Fruit fly (Drosophila melanogaster): ENCODE data around the gene AhcyL2.

Gene AhcyL2

DNA sequence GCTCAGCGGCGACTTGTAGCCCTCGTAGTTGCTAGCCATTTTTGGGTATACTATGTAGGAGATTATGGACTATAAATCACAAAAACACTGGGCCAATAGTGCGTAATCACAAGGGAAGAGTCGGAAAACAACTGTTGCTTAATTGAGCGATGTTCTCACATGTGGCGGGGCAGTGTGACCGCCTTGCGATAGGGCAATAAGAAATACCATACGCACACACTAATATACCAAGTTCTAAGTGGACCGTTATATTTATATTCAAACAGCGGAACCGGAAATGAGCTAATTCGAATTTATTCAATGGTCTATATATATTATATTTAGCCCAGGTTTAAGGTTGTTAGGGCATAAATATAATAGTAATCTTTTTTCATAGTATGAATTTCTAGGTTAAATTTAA lies 39.0 kb upstream of the AhcyL2 start, which contains the start of gene Adsl (continued):
- TF ChIP-seq CG12104 (GFP tag; optimal IDR thresholded peaks at IDR 0.05) (peak; percentile 19), NFAT (GFP tag; IDR thresholded peaks at IDR 0.05) (peak; percentile 8; the same call in 1 of the 2 replicates), stc (GFP tag; IDR thresholded peaks at IDR 0.05) (peak; percentile 63; the same call in 1 of the 2 replicates), unc-4 (GFP tag; IDR thresholded peaks at IDR 0.05; ENCODE audit: partially characterized antibody) (0 out of 2 replicates have a peak, but pooled peaks have one; percentile 29), TFAM (GFP tag; optimal IDR thresholded peaks at IDR 0.05) (no peak), CG12071 (GFP tag; optimal IDR thresholded peaks at IDR 0.05) (peak; percentile 67), gem (tag; optimal IDR thresholded peaks at IDR 0.05) (no peak), CG3163 (GFP tag; optimal IDR thresholded peaks at IDR 0.05) (no peak), CG8388 (GFP tag; optimal IDR thresholded peaks at IDR 0.05) (no peak), HmgZ (tag; optimal IDR thresholded peaks at IDR 0.05) (peak; percentile 37), Dbx (GFP tag; IDR thresholded peaks at IDR 0.05) (peak; percentile 35; the same call in 1 of the 3 replicates), YL-1 (GFP tag; optimal IDR thresholded peaks at IDR 0.05) (peak; percentile 74), sob (GFP tag; IDR thresholded peaks at IDR 0.05) (peak; percentile 60; the same call in 1 of the 2 replicates), ash1 (GFP tag; optimal IDR thresholded peaks at IDR 0.05) (peak; percentile 5), CG11398 (GFP tag; optimal IDR thresholded peaks at IDR 0.05) (no peak), CG1233 (GFP tag; optimal IDR thresholded peaks at IDR 0.05) (peak; percentile 72), CG5180 (GFP tag; optimal IDR thresholded peaks at IDR 0.05) (peak; percentile 49), CG7987 (GFP tag; optimal IDR thresholded peaks at IDR 0.05) (peak; percentile 87), bbx (GFP tag; IDR thresholded peaks at IDR 0.05; ENCODE audit: partially characterized antibody) (peak; percentile 25; the same call in 1 of the 2 replicates), fd64A (GFP tag; optimal IDR thresholded peaks at IDR 0.05) (peak; percentile 72), CG6254 (GFP tag; optimal IDR thresholded peaks at IDR 0.05) (peak; percentile 79), CG18619 (GFP tag; optimal IDR thresholded peaks at IDR 0.05) (peak; percentile 74), dmrt99B (tag; optimal IDR thresholded peaks at IDR 0.05) (no peak), CG15011 (GFP tag; optimal IDR thresholded peaks at IDR 0.05) (peak; percentile 57), CG9609 (GFP tag; optimal IDR thresholded peaks at IDR 0.05) (peak; percentile 5), Mes4 (GFP tag; optimal IDR thresholded peaks at IDR 0.05) (peak; percentile 45), bigmax (GFP tag; optimal IDR thresholded peaks at IDR 0.05) (peak; percentile 54), MTF-1 (GFP tag; optimal IDR thresholded peaks at IDR 0.05; ENCODE audit: borderline replicate concordance) (peak; percentile 88)

DNA sequence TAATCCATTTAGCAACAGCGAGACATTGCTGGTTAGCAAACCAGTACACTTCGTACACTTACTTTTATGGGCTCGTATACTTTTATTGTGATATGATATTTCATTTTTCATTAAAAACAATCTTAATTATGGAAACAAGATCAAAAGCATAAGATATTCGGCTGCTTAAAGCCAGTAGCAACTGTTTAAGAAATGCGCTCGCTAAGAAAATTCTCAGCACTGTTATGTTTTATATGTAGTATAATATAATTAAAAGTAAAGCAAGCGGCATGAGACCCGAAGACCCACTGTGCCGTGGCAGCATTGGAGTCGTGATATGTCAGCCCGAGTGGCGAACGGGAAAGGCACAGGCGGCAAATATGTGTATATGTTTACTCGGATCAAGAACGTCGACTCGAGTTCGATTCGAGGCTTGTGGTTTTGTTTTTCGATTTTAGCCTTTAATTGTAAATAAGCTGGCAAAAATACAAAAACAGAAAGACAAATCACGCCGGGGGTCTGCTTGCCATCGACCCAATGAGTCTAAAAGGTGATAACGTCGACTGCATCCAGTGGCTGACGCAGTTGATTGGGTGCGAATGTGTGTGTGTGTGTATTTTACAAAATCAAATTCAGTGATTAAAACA lies 37.1 kb upstream of the AhcyL2 start:
- no peak for TF ChIP-seq CG16779 (GFP tag; IDR thresholded peaks at IDR 0.05)
- TF ChIP-seq Meics (GFP tag; optimal IDR thresholded peaks at IDR 0.05): no peak
- no peak for TF ChIP-seq Dbx (GFP tag; IDR thresholded peaks at IDR 0.05)
- peak; percentile 55 for TF ChIP-seq Ets65A (GFP tag)
- TF ChIP-seq CG14050 (GFP tag; IDR thresholded peaks at IDR 0.05): no peak
- TF ChIP-seq CG4360 (GFP tag; IDR thresholded peaks at IDR 0.05): no peak

DNA sequence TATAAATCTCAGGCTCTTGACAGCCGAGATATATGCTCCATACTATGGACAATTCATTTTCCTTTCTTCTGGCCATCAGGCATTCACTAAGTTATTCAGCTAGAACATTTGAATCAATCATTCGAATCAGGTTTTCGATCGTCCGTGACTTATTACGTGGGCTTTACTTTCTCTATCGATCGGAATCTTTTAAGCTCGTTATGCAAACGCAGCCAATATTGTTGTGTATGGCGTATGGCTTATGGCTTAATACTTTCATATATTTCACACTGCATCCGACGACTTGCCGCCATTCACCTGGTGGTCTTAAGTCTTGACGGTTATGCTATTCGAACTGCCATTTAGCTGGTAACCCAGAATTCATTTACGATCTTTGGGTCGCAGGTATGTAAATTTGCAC lies 34.2 kb upstream of the AhcyL2 start:
- TF ChIP-seq CG6683 (GFP tag; optimal IDR thresholded peaks at IDR 0.05) (no peak), onecut (GFP tag; IDR thresholded peaks at IDR 0.05) (peak; percentile 37), Blimp-1 (GFP tag; optimal IDR thresholded peaks at IDR 0.05) (peak; percentile 64), bcd (GFP tag; optimal IDR thresholded peaks at IDR 0.05) (no peak), oc (tag; optimal IDR thresholded peaks at IDR 0.05) (peak; percentile 71), CG1792 (GFP tag; optimal IDR thresholded peaks at IDR 0.05) (no peak), CG17186 (GFP tag; optimal IDR thresholded peaks at IDR 0.05) (no peak)

All from whole organism, embryonic.